Fruit fly (Drosophila melanogaster) whole organism, embryonic: Measurements from ENCODE around the gene CG10621.

ENCODE experiments used
- Atf-2 ChIP-seq: fragments of 200-800 bp; sonication (Bioruptor generic); optimal IDR thresholded peaks from 2 replicates; lab custom pipeline; 2016; ENCODE audit warnings: missing biosample characterization, missing genetic modification characterization
- CG1024 ChIP-seq: fragments of 200-800 bp; sonication (Bioruptor generic); IDR thresholded peaks from 2 replicates; pipeline ENCODE4 v1.3.6; 2022; ENCODE audit warnings: missing biosample characterization, missing genetic modification characterization
- CG10462 ChIP-seq: fragments of 200-800 bp; sonication (Bioruptor generic); optimal IDR thresholded peaks from 2 replicates; lab custom pipeline; 2016; ENCODE audit warnings: missing biosample characterization, missing genetic modification characterization
- CG13624 ChIP-seq: fragments of 200-800 bp; sonication (Bioruptor generic); optimal IDR thresholded peaks from 2 replicates; lab custom pipeline; 2016; ENCODE audit warnings: missing biosample characterization, missing genetic modification characterization
- CG14014 ChIP-seq: fragments of 200-800 bp; sonication (Bioruptor generic); IDR thresholded peaks from 2 replicates; pipeline ENCODE4 v1.3.6; 2022; ENCODE audit warnings: missing biosample characterization, missing genetic modification characterization
- CG1529 ChIP-seq: fragments of 200-800 bp; sonication (Bioruptor generic); optimal IDR thresholded peaks from 3 replicates; lab custom pipeline; 2018; ENCODE audit warnings: missing biosample characterization, missing genetic modification characterization
- CG17361 ChIP-seq: fragments of 200-800 bp; sonication (Bioruptor generic); IDR thresholded peaks from 3 replicates; pipeline ENCODE4 v1.3.6; 2022; ENCODE audit warnings: missing biosample characterization, missing genetic modification characterization
- CG17385 ChIP-seq: fragments of 200-800 bp; sonication (Bioruptor generic); optimal IDR thresholded peaks from 3 replicates; lab custom pipeline; 2018; ENCODE audit warnings: missing biosample characterization, mild to moderate bottlenecking, missing genetic modification characterization
- CG2889 ChIP-seq: fragments of 200-800 bp; sonication (Bioruptor generic); IDR thresholded peaks from 3 replicates; pipeline ENCODE4 v1.3.6; 2022; ENCODE audit warnings: missing biosample characterization, missing genetic modification characterization
- CG31365 ChIP-seq: fragments of 200-800 bp; sonication (Bioruptor generic); optimal IDR thresholded peaks from 2 replicates; lab custom pipeline; 2018; ENCODE audit warnings: missing biosample characterization, mild to moderate bottlenecking, missing genetic modification characterization
- CG32772 ChIP-seq: fragments of 200-800 bp; sonication (Bioruptor generic); IDR thresholded peaks from 2 replicates; pipeline ENCODE4 v1.3.6; 2022; ENCODE audit warnings: missing biosample characterization, missing genetic modification characterization
- CG33213 ChIP-seq: fragments of 200-800 bp; sonication (Bioruptor generic); optimal IDR thresholded peaks from 3 replicates; lab custom pipeline; 2016; ENCODE audit warnings: missing biosample characterization, missing genetic modification characterization
- CG6272 ChIP-seq: fragments of 200-800 bp; sonication (Bioruptor generic); IDR thresholded peaks from 2 replicates; pipeline ENCODE4 v1.3.6; 2022; ENCODE audit warnings: missing biosample characterization, missing genetic modification characterization
- CG7839 ChIP-seq: fragments of 200-800 bp; sonication (Bioruptor generic); optimal IDR thresholded peaks from 3 replicates; lab custom pipeline; 2018; ENCODE audit warnings: missing biosample characterization, mild to moderate bottlenecking, missing genetic modification characterization, moderate library complexity
- CG8924 ChIP-seq: fragments of 200-800 bp; optimal IDR thresholded peaks from 3 replicates; lab custom pipeline; 2019; ENCODE audit warnings: missing biosample characterization, mild to moderate bottlenecking, missing genetic modification characterization, moderate library complexity
- CoRest ChIP-seq: fragments of 200-800 bp; sonication (Bioruptor generic); optimal IDR thresholded peaks from 3 replicates; lab custom pipeline; 2018; ENCODE audit warnings: missing biosample characterization, mild to moderate bottlenecking, missing genetic modification characterization, moderate library complexity
- Deaf1 ChIP-seq: fragments of 200-800 bp; optimal IDR thresholded peaks from 3 replicates; lab custom pipeline; 2019; ENCODE audit warnings: missing biosample characterization, mild to moderate bottlenecking, missing genetic modification characterization, moderate library complexity
- Drgx ChIP-seq: fragments of 200-800 bp; sonication (Bioruptor generic); IDR thresholded peaks from 2 replicates; pipeline ENCODE4 v1.3.6; 2022; ENCODE audit warnings: missing biosample characterization, missing genetic modification characterization
- Ets97D ChIP-seq: fragments of 200-800 bp; sonication (Bioruptor generic); optimal IDR thresholded peaks from 3 replicates; lab custom pipeline; 2016; ENCODE audit warnings: missing biosample characterization, missing genetic modification characterization
- H15 ChIP-seq: fragments of 200-800 bp; sonication (Bioruptor generic); IDR thresholded peaks from 3 replicates; pipeline ENCODE4 v1.3.6; 2022; ENCODE audit warnings: missing biosample characterization, missing genetic modification characterization
- NFAT ChIP-seq: fragments of 200-800 bp; sonication (Bioruptor generic); IDR thresholded peaks from 2 replicates; pipeline ENCODE4 v1.3.6; 2022; ENCODE audit warnings: missing biosample characterization, missing genetic modification characterization
- Nf-YB ChIP-seq: fragments of 200-800 bp; sonication (Bioruptor generic); optimal IDR thresholded peaks from 3 replicates; lab custom pipeline; 2019; ENCODE audit warnings: missing biosample characterization, mild to moderate bottlenecking, missing genetic modification characterization, moderate library complexity
- Tbp ChIP-seq: fragments of >200 bp; optimal IDR thresholded peaks from 2 replicates; lab custom pipeline; 2018; ENCODE audit warnings: missing biosample characterization, missing genetic modification characterization
- abd-A ChIP-seq: fragments of 200-800 bp; sonication (Bioruptor generic); optimal IDR thresholded peaks from 3 replicates; lab custom pipeline; 2019; ENCODE audit warnings: missing biosample characterization, mild to moderate bottlenecking, missing genetic modification characterization, moderate library complexity
- ap ChIP-seq: fragments of 200-800 bp; sonication (Bioruptor generic); IDR thresholded peaks from 2 replicates; pipeline ENCODE4 v1.3.6; 2022; ENCODE audit warnings: missing biosample characterization, missing genetic modification characterization
- br ChIP-seq: fragments of >200 bp; optimal IDR thresholded peaks from 2 replicates; lab custom pipeline; 2017
- cad ChIP-seq: fragments of >200 bp; optimal IDR thresholded peaks from 2 replicates; lab custom pipeline; 2017; ENCODE audit warnings: missing biosample characterization, missing genetic modification characterization
- croc ChIP-seq: fragments of 200-800 bp; sonication (Bioruptor generic); conservative IDR thresholded peaks from 3 replicates; pipeline ENCODE4 v1.3.6; 2022; ENCODE audit warnings: missing biosample characterization, missing genetic modification characterization
- danr ChIP-seq: fragments of 200-800 bp; sonication (Bioruptor generic); IDR thresholded peaks from 2 replicates; pipeline ENCODE4 v1.3.6; 2022; ENCODE audit warnings: missing biosample characterization, missing genetic modification characterization
- fd96Cb ChIP-seq: fragments of 200-800 bp; sonication (Bioruptor generic); optimal IDR thresholded peaks from 2 replicates; lab custom pipeline; 2018; ENCODE audit warnings: missing biosample characterization, mild to moderate bottlenecking, missing genetic modification characterization, moderate library complexity
- fru ChIP-seq: fragments of >200 bp; optimal IDR thresholded peaks from 2 replicates; lab custom pipeline; 2017
- gfzf ChIP-seq: fragments of 200-800 bp; sonication (Bioruptor generic); optimal IDR thresholded peaks from 2 replicates; lab custom pipeline; 2016; ENCODE audit warnings: missing biosample characterization, mild to moderate bottlenecking, missing genetic modification characterization, moderate library complexity
- hth ChIP-seq: fragments of >200 bp; optimal IDR thresholded peaks from 2 replicates; lab custom pipeline; 2017; ENCODE audit warnings: inconsistent platforms
- insv ChIP-seq, 2 experiments: fragments of 200-800 bp; sonication (Bioruptor generic); optimal IDR thresholded peaks; 3 replicates each; lab custom pipeline; 2016 to 2018; ENCODE audit warnings: missing biosample characterization in 2 of 2, missing genetic modification characterization in 2 of 2
- lmd ChIP-seq: fragments of 200-800 bp; sonication (Bioruptor generic); IDR thresholded peaks from 2 replicates; pipeline ENCODE4 v1.3.6; 2022; ENCODE audit warnings: missing biosample characterization, missing genetic modification characterization
- mld ChIP-seq: fragments of 200-800 bp; sonication (Bioruptor generic); IDR thresholded peaks from 3 replicates; pipeline ENCODE4 v1.3.6; 2022; ENCODE audit warnings: missing biosample characterization, missing genetic modification characterization; ENCODE audit not compliant: partially characterized antibody
- nom ChIP-seq: fragments of 200-800 bp; sonication (Bioruptor generic); optimal IDR thresholded peaks from 2 replicates; lab custom pipeline; 2017; ENCODE audit warnings: missing biosample characterization, missing genetic modification characterization, mild to moderate bottlenecking, moderate library complexity, missing genetic modification reagents
- oc ChIP-seq: fragments of 200-800 bp; sonication (Bioruptor generic); optimal IDR thresholded peaks from 2 replicates; lab custom pipeline; 2018; ENCODE audit warnings: missing biosample characterization, mild to moderate bottlenecking, missing genetic modification characterization, moderate library complexity
- pita ChIP-seq: fragments of 200-800 bp; sonication (Bioruptor generic); optimal IDR thresholded peaks from 2 replicates; lab custom pipeline; 2017; ENCODE audit warnings: missing biosample characterization, mild to moderate bottlenecking, missing genetic modification characterization
- psq ChIP-seq: fragments of 200-800 bp; sonication (Bioruptor generic); optimal IDR thresholded peaks from 2 replicates; lab custom pipeline; 2017; ENCODE audit warnings: missing biosample characterization, missing genetic modification characterization
- tgo ChIP-seq: fragments of 200-800 bp; sonication (Bioruptor generic); IDR thresholded peaks from 3 replicates; pipeline ENCODE4 v1.3.6; 2022; ENCODE audit warnings: missing biosample characterization, missing genetic modification characterization
- wek ChIP-seq: fragments of 200-800 bp; sonication (Bioruptor generic); optimal IDR thresholded peaks from 3 replicates; lab custom pipeline; 2018; ENCODE audit warnings: missing biosample characterization, mild to moderate bottlenecking, missing genetic modification characterization, moderate library complexity

CG10621 gene

DNA sequence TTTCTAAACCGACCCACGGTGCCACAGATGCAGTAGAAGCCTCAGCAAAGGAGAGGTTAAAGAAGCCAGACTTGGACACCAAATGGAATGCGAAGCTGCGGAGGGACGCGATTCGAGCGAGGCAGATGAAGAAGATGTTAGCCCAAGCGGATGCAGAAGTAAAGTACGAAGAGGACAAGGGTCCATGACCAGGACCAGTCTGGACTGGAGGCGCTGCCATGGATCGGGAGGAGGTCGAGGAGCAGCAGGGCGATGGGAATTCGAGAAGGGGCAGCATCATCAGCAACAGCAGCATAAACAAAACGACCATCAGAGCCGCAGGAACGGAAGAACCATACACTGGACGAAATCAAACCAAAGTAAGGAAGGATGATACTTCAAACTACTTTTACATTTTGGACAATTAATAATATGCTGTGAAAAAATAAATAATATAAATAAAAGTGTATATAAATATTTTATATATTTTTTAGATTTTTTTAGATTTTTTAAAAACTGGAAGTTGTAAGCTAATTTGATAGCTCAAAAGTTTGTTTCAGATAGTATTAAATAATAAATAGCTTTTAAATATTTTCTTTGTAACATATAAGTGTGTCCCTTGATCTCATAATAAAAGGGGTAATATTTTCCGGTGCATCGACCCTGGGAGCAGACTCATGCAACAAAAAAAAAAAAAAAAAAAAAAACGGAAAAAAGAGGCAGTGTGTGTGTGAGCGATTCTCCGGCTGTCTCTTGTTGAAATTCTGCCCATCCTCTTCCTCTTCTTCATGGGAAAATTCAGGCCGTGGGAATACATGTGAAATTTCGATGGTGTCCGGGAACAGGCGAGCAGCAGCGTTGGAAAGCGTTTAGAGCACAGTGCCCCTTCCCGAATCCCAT is 7.4 kb downstream of the CG10621 start (continued):
- TF ChIP-seq CG1024 (GFP tag; lab: Robert Waterston, UW) = no peak
- no peak for TF ChIP-seq Ets97D (GFP tag; lab: Kevin White, UChicago)
- TF ChIP-seq mld = no peak
- no peak for TF ChIP-seq Atf-2 (GFP tag; lab: Kevin White, UChicago)
- TF ChIP-seq psq = no peak
- no peak for TF ChIP-seq H15 (GFP tag; lab: Robert Waterston, UW)
- no peak for TF ChIP-seq oc (tag; lab: Kevin White, UChicago)
- TF ChIP-seq insv (GFP tag; optimal IDR thresholded peaks at IDR 0.05; lab: Kevin White, UChicago) = no peak
- TF ChIP-seq CG1529 (GFP tag; lab: Kevin White, UChicago) = no peak
- no peak for TF ChIP-seq ap (GFP tag; lab: Robert Waterston, UW)
- TF ChIP-seq Tbp = no peak
- 0 out of 2 replicates have a peak, but pooled peaks have one; percentile 29 for TF ChIP-seq CG14014 (GFP tag; lab: Robert Waterston, UW)
- no peak for TF ChIP-seq CoRest (tag; lab: Kevin White, UChicago)
- TF ChIP-seq fru = no peak
- TF ChIP-seq nom (GFP tag; lab: Kevin White, UChicago) = peak; percentile 78
- no peak for TF ChIP-seq Nf-YB
- no peak for TF ChIP-seq CG10462 (GFP tag; lab: Kevin White, UChicago)
- TF ChIP-seq Deaf1 (tag; lab: Kevin White, UChicago) = no peak
- TF ChIP-seq CG2889 = no peak
- TF ChIP-seq CG8924 (tag; lab: Kevin White, UChicago) = peak; percentile 49
- no peak for TF ChIP-seq tgo
- no peak for TF ChIP-seq hth (lab: Kevin White, UChicago)
- TF ChIP-seq CG33213 (GFP tag; lab: Kevin White, UChicago) = no peak
- TF ChIP-seq br (lab: Kevin White, UChicago) = no peak
- TF ChIP-seq gfzf (GFP tag; lab: Kevin White, UChicago) = no peak
- no peak for TF ChIP-seq CG31365
- no peak; the same call in 1 of the 2 replicates for TF ChIP-seq Drgx (GFP tag; lab: Robert Waterston, UW)
- peak; percentile 77 for TF ChIP-seq CG17385
- no peak for TF ChIP-seq abd-A
- no peak for TF ChIP-seq pita (GFP tag; lab: Kevin White, UChicago)
- TF ChIP-seq CG13624 = no peak
- TF ChIP-seq CG32772 (GFP tag; lab: Robert Waterston, UW) = no peak
- no peak for TF ChIP-seq croc (GFP tag; lab: Robert Waterston, UW)
- TF ChIP-seq fd96Cb = peak; percentile 25
- no peak for TF ChIP-seq danr (GFP tag; lab: Robert Waterston, UW)
- TF ChIP-seq CG7839 (tag; lab: Kevin White, UChicago) = peak; percentile 46
- no peak for TF ChIP-seq CG6272 (GFP tag; lab: Robert Waterston, UW)
- TF ChIP-seq wek (GFP tag; lab: Kevin White, UChicago) = no peak
- TF ChIP-seq lmd (GFP tag; lab: Robert Waterston, UW) = no peak
- peak; percentile 70 for TF ChIP-seq CG17361
- TF ChIP-seq NFAT (GFP tag; lab: Robert Waterston, UW) = no peak
- TF ChIP-seq cad (GFP tag; lab: Kevin White, UChicago) = no peak
